Worm (Caenorhabditis elegans): ENCODE measurements around the gene mrps-12.

mrps-12 gene

ce11 chrV:20789105-20789504 lies 48.8 kb upstream of the mrps-12 start, which contains the start of gene tpan-1 (continued):
- no peak for TF ChIP-seq unc-86 (tag; optimal IDR thresholded peaks at IDR 0.05)
- TF ChIP-seq pha-4 (tag; optimal IDR thresholded peaks at IDR 0.05) = no peak
- TF ChIP-seq nhr-232 (tag; optimal IDR thresholded peaks at IDR 0.05) = no peak
- TF ChIP-seq unc-55 (GFP tag; optimal IDR thresholded peaks at IDR 0.05) = no peak
- TF ChIP-seq T23F11.4 (GFP tag; optimal IDR thresholded peaks at IDR 0.05) = no peak
- peak; percentile 83 for TF ChIP-seq ceh-48 (tag; optimal IDR thresholded peaks at IDR 0.05)
- TF ChIP-seq F13H6.1 (tag; optimal IDR thresholded peaks at IDR 0.05) = no peak
- TF ChIP-seq mec-3 (tag; optimal IDR thresholded peaks at IDR 0.05; ENCODE audit: borderline replicate concordance) = no peak
- no peak for TF ChIP-seq pag-3 (tag; optimal IDR thresholded peaks at IDR 0.05; ENCODE audit: borderline replicate concordance)
- TF ChIP-seq tbx-2 (tag; optimal IDR thresholded peaks at IDR 0.05) = peak; percentile 54
- TF ChIP-seq ceh-14 (tag; optimal IDR thresholded peaks at IDR 0.05) = peak; percentile 58
- no peak for TF ChIP-seq nhr-11 (tag; optimal IDR thresholded peaks at IDR 0.05)
- no peak for TF ChIP-seq C38D4.7 (GFP tag; optimal IDR thresholded peaks at IDR 0.05)
- no peak for TF ChIP-seq rnt-1 (tag; optimal IDR thresholded peaks at IDR 0.05)
- no peak for TF ChIP-seq Y22D7AL.16 (tag; optimal IDR thresholded peaks at IDR 0.05)
- no peak for TF ChIP-seq dve-1 (tag; optimal IDR thresholded peaks at IDR 0.05)
- TF ChIP-seq tbx-7 (tag; optimal IDR thresholded peaks at IDR 0.05) = no peak
- TF ChIP-seq sdc-2 (tag; optimal IDR thresholded peaks at IDR 0.05) = no peak
- TF ChIP-seq ceh-45 (GFP tag; IDR thresholded peaks at IDR 0.05) = no peak
- TF ChIP-seq ceh-6 (GFP tag; optimal IDR thresholded peaks at IDR 0.05) = no peak

DNA sequence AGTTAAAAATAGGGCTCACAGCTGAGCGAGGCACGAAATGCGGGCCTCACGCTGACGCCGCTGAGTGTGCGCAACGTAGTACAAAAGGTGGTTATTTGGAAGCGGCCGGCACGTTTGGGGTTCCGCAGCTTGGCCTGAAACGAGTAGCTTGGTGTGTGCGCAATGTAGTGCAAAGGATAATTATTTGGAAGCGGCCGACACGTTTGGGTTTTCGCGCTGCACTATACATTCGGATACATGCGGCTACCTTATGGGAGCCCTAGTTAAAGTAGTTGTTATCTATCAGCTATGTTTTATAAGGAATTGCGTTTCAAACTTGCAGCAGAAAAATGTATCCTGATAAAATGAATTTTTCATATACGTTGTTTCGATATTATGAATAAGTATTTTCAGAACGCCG lies 47.9 kb upstream of the mrps-12 start, which contains the start of gene Y44A6D.1:
Y44A6D.1 (minus strand) TSS at position 23 of the 400 bp plus-strand sequence.
- TF ChIP-seq tbx-2 (tag; optimal IDR thresholded peaks at IDR 0.05) (no peak), C08G9.2 (tag; optimal IDR thresholded peaks at IDR 0.05) (no peak), sox-2 (GFP tag; IDR thresholded peaks at IDR 0.05) (no peak)

DNA sequence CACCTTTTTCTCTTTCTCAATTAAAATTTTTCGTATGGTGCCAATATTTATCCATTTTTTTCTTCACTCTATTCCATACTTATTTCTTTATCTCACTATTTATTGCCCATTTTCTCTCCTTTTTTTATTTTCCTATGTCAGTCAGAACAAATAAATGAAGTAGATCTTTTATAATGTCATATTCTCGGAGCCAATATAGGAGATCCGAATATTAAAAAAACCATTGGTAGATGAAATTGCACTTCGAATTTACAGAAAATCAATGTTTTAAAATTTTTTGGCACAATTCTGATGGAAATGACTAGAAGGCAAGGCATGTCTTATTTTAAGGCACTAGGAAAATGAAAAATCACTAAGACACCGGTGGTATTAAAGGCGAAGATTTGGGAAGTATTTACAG lies 47.3 kb upstream of the mrps-12 start:
- no peak for TF ChIP-seq ceh-30 (tag; optimal IDR thresholded peaks at IDR 0.05)
- no peak for TF ChIP-seq ceh-45 (GFP tag; IDR thresholded peaks at IDR 0.05)
- TF ChIP-seq K09A11.1 (tag; optimal IDR thresholded peaks at IDR 0.05; ENCODE audit: insufficient read depth) = no peak
- TF ChIP-seq hlh-6 (tag; optimal IDR thresholded peaks at IDR 0.05) = no peak
- TF ChIP-seq ahr-1 (tag; optimal IDR thresholded peaks at IDR 0.05) = no peak
- TF ChIP-seq unc-42 (tag; optimal IDR thresholded peaks at IDR 0.05) = no peak
- TF ChIP-seq unc-86 (tag; optimal IDR thresholded peaks at IDR 0.05) = no peak
- TF ChIP-seq lim-6 (tag; optimal IDR thresholded peaks at IDR 0.05) = no peak
- TF ChIP-seq madf-2 (tag; optimal IDR thresholded peaks at IDR 0.05) = no peak
- TF ChIP-seq odd-2 (tag; optimal IDR thresholded peaks at IDR 0.05) = no peak
- TF ChIP-seq tbx-7 (tag; optimal IDR thresholded peaks at IDR 0.05) = no peak

ce11 chrV:20792371-20792890 lies 45.4 kb upstream of the mrps-12 start, which contains the start of gene Y44A6D.3:
TSS of gene Y44A6D.3 (minus strand) at chrV:20792421.
- no peak for TF ChIP-seq pqm-1 (tag; optimal IDR thresholded peaks at IDR 0.05)
- no peak for TF ChIP-seq zip-5 (tag; optimal IDR thresholded peaks at IDR 0.05)
- no peak for TF ChIP-seq nhr-232 (tag; optimal IDR thresholded peaks at IDR 0.05)
- TF ChIP-seq hlh-30 (tag; optimal IDR thresholded peaks at IDR 0.05; ENCODE audit: insufficient read depth) = no peak
- TF ChIP-seq nfya-1 (tag; optimal IDR thresholded peaks at IDR 0.05) = no peak
- no peak for TF ChIP-seq rnt-1 (tag; optimal IDR thresholded peaks at IDR 0.05)
- no peak for TF ChIP-seq T23F11.4 (GFP tag; optimal IDR thresholded peaks at IDR 0.05)

ce11 chrV:20793761-20794160 lies 44.1 kb upstream of the mrps-12 start:
- TF ChIP-seq pqm-1 (tag; optimal IDR thresholded peaks at IDR 0.05) (no peak), sox-4 (tag; optimal IDR thresholded peaks at IDR 0.05) (no peak), ceh-22 (tag; optimal IDR thresholded peaks at IDR 0.05) (no peak), hlh-6 (tag; optimal IDR thresholded peaks at IDR 0.05) (no peak), F13H6.1 (tag; optimal IDR thresholded peaks at IDR 0.05) (no peak), gmeb-2 (tag; optimal IDR thresholded peaks at IDR 0.05) (no peak), syd-9 (tag; optimal IDR thresholded peaks at IDR 0.05) (peak; percentile 29), sox-2 (GFP tag; IDR thresholded peaks at IDR 0.05) (no peak), ceh-48 (tag; optimal IDR thresholded peaks at IDR 0.05) (no peak), ceh-34 (tag; optimal IDR thresholded peaks at IDR 0.05) (peak; percentile 29), hlh-13 (GFP tag; optimal IDR thresholded peaks at IDR 0.05) (no peak), ahr-1 (tag; optimal IDR thresholded peaks at IDR 0.05) (no peak), ttx-3 (tag; optimal IDR thresholded peaks at IDR 0.05) (no peak), C38D4.7 (GFP tag; optimal IDR thresholded peaks at IDR 0.05) (no peak), C08G9.2 (tag; optimal IDR thresholded peaks at IDR 0.05) (no peak), lin-11 (tag; optimal IDR thresholded peaks at IDR 0.05) (no peak), K09A11.1 (tag; optimal IDR thresholded peaks at IDR 0.05; ENCODE audit: insufficient read depth) (no peak), npax-4 (tag; optimal IDR thresholded peaks at IDR 0.05) (no peak), ceh-14 (tag; optimal IDR thresholded peaks at IDR 0.05) (no peak), ceh-30 (tag; optimal IDR thresholded peaks at IDR 0.05) (no peak), hlh-15 (tag; optimal IDR thresholded peaks at IDR 0.05) (no peak)

All from whole organism, late embryonic.